Fruit fly (Drosophila melanogaster) whole organism, wandering third instar larva: ENCODE results near the gene dpr19.
A peak's percentile ranks its signal among the peaks of the same experiment; 100 is the strongest.

Experiments used
- Abd-B ChIP-seq: fragments of >200 bp; optimal IDR thresholded peaks from 2 replicates; lab custom pipeline; 2017; ENCODE audit warnings: missing biosample characterization, missing genetic modification characterization
- CG32264 ChIP-seq: fragments of 200-800 bp; sonication (Bioruptor generic); optimal IDR thresholded peaks from 2 replicates; lab custom pipeline; 2016; ENCODE audit warnings: missing biosample characterization, missing genetic modification characterization
- CG9705 ChIP-seq: fragments of 200-800 bp; sonication (Bioruptor generic); optimal IDR thresholded peaks from 2 replicates; lab custom pipeline; 2018; ENCODE audit warnings: missing biosample characterization, mild to moderate bottlenecking, missing genetic modification characterization
- CrebA ChIP-seq: fragments of 200-800 bp; sonication (Bioruptor generic); optimal IDR thresholded peaks from 2 replicates; lab custom pipeline; 2016; ENCODE audit warnings: missing biosample characterization, mild to moderate bottlenecking, missing genetic modification characterization, borderline replicate concordance
- Dfd ChIP-seq: fragments of >200 bp; optimal IDR thresholded peaks from 2 replicates; lab custom pipeline; 2017; ENCODE audit warnings: missing biosample characterization, missing genetic modification characterization
- Dif ChIP-seq: fragments of 200-275, 200-300 bp; sonication (Bioruptor generic); optimal IDR thresholded peaks from 2 replicates; lab custom pipeline; 2018; ENCODE audit warnings: missing biosample characterization, missing genetic modification characterization; ENCODE audit not compliant: partially characterized antibody
- GATAd ChIP-seq: sonication (Bioruptor generic); optimal IDR thresholded peaks from 2 replicates; lab custom pipeline; 2016; ENCODE audit warnings: missing biosample characterization, missing genetic modification characterization
- HLH106 ChIP-seq: fragments of 200-800 bp; optimal IDR thresholded peaks from 3 replicates; lab custom pipeline; 2019; ENCODE audit warnings: missing biosample characterization, mild to moderate bottlenecking, missing genetic modification characterization, moderate library complexity
- Hnf4 ChIP-seq: fragments of 200-800 bp; sonication (Bioruptor generic); optimal IDR thresholded peaks from 2 replicates; lab custom pipeline; 2016; ENCODE audit warnings: missing biosample characterization, mild to moderate bottlenecking, missing genetic modification characterization
- Hr78 ChIP-seq: fragments of >200 bp; optimal IDR thresholded peaks from 2 replicates; lab custom pipeline; 2017; ENCODE audit warnings: missing biosample characterization, missing genetic modification characterization
- Hr83 ChIP-seq: fragments of 200-300 bp; sonication (Bioruptor generic); optimal IDR thresholded peaks from 2 replicates; lab custom pipeline; 2016; ENCODE audit warnings: missing biosample characterization, mild to moderate bottlenecking, missing genetic modification characterization, moderate library complexity; ENCODE audit not compliant: poor library complexity, severe bottlenecking
- Jra ChIP-seq: sonication (Bioruptor generic); optimal IDR thresholded peaks from 2 replicates; lab custom pipeline; 2016; ENCODE audit warnings: missing biosample characterization, missing genetic modification characterization
- Mio ChIP-seq: sonication (Bioruptor generic); optimal IDR thresholded peaks from 2 replicates; lab custom pipeline; 2016; ENCODE audit warnings: missing biosample characterization, missing genetic modification characterization
- Myc ChIP-seq: fragments of >200 bp; optimal IDR thresholded peaks from 2 replicates; lab custom pipeline; 2017
- OdsH ChIP-seq: fragments of 200-800 bp; sonication (Bioruptor generic); optimal IDR thresholded peaks from 2 replicates; lab custom pipeline; 2016; ENCODE audit warnings: missing biosample characterization, mild to moderate bottlenecking, missing genetic modification characterization
- Rel ChIP-seq, 2 experiments: fragments of 200-800 bp; sonication (Bioruptor generic) in 1 of 2; optimal IDR thresholded peaks; 2 replicates in 1 of 2; 3 replicates in 1 of 2; lab custom pipeline; 2016 to 2019; ENCODE audit warnings: mild to moderate bottlenecking in 2 of 2, missing biosample characterization in 2 of 2, missing genetic modification characterization in 2 of 2, moderate library complexity in 1 of 2
- Sp1 ChIP-seq: fragments of 200-800 bp; sonication (Bioruptor generic); optimal IDR thresholded peaks from 3 replicates; lab custom pipeline; 2019; ENCODE audit warnings: missing biosample characterization, mild to moderate bottlenecking, missing genetic modification characterization, moderate library complexity
- Vsx2 ChIP-seq: fragments of 200-300, 225-300 bp; sonication (Bioruptor generic); optimal IDR thresholded peaks from 2 replicates; lab custom pipeline; 2018; ENCODE audit warnings: missing biosample characterization, missing genetic modification characterization; ENCODE audit not compliant: partially characterized antibody
- br ChIP-seq: fragments of 200-800 bp; sonication (Bioruptor generic); optimal IDR thresholded peaks from 2 replicates; lab custom pipeline; 2016; ENCODE audit warnings: missing biosample characterization, missing genetic modification characterization
- brk ChIP-seq: fragments of 200-800 bp; sonication (Bioruptor generic); optimal IDR thresholded peaks from 2 replicates; lab custom pipeline; 2016; ENCODE audit warnings: missing biosample characterization, mild to moderate bottlenecking, missing genetic modification characterization
- dl ChIP-seq, 2 experiments: fragments of 175-275, 200-275 bp in 1 of 2; fragments of 200-275 bp in 1 of 2; sonication (Bioruptor generic); optimal IDR thresholded peaks; lab custom pipeline; 2018; ENCODE audit warnings: mild to moderate bottlenecking in 2 of 2, missing biosample characterization in 2 of 2, missing genetic modification characterization in 2 of 2, moderate library complexity in 2 of 2; ENCODE audit not compliant: partially characterized antibody in 2 of 2, insufficient read depth in 1 of 2
- dmrt93B ChIP-seq: fragments of 200-800 bp; sonication (Bioruptor generic); optimal IDR thresholded peaks from 2 replicates; lab custom pipeline; 2018; ENCODE audit warnings: missing biosample characterization, mild to moderate bottlenecking, missing genetic modification characterization
- dsf ChIP-seq: sonication (Bioruptor generic); optimal IDR thresholded peaks from 2 replicates; lab custom pipeline; 2016; ENCODE audit warnings: missing biosample characterization, missing genetic modification characterization, borderline replicate concordance
- ey ChIP-seq: fragments of 200-800 bp; sonication (Bioruptor generic); optimal IDR thresholded peaks from 2 replicates; lab custom pipeline; 2016; ENCODE audit warnings: missing biosample characterization, missing genetic modification characterization
- foxo ChIP-seq, 2 experiments: fragments of 200-800 bp; sonication (Bioruptor generic); optimal IDR thresholded peaks; 2 replicates in 1 of 2; 3 replicates in 1 of 2; lab custom pipeline; 2016 to 2017; ENCODE audit warnings: missing biosample characterization in 2 of 2, missing genetic modification characterization in 2 of 2
- fru ChIP-seq: fragments of 200-800 bp; sonication (Bioruptor generic); optimal IDR thresholded peaks from 3 replicates; lab custom pipeline; 2016; ENCODE audit warnings: missing biosample characterization, mild to moderate bottlenecking, missing genetic modification characterization
- h ChIP-seq: fragments of 200-800 bp; sonication (Bioruptor generic); optimal IDR thresholded peaks from 3 replicates; lab custom pipeline; 2016; ENCODE audit warnings: missing biosample characterization, mild to moderate bottlenecking, missing genetic modification characterization
- jim ChIP-seq: fragments of 175-275, 200-325 bp; sonication (Bioruptor generic); optimal IDR thresholded peaks from 2 replicates; lab custom pipeline; 2016; ENCODE audit warnings: missing biosample characterization, mild to moderate bottlenecking, missing genetic modification characterization
- lola ChIP-seq: fragments of >200 bp; optimal IDR thresholded peaks from 2 replicates; lab custom pipeline; 2017; ENCODE audit warnings: missing biosample characterization, missing genetic modification characterization
- pan ChIP-seq: fragments of >200 bp; optimal IDR thresholded peaks from 2 replicates; lab custom pipeline; 2017
- psq ChIP-seq: fragments of 200-800 bp; sonication (Bioruptor generic); optimal IDR thresholded peaks from 3 replicates; lab custom pipeline; 2017; ENCODE audit warnings: missing biosample characterization, mild to moderate bottlenecking, missing genetic modification characterization, moderate library complexity
- rgr ChIP-seq: fragments of 200-800 bp; sonication (Bioruptor generic); optimal IDR thresholded peaks from 3 replicates; lab custom pipeline; 2016; ENCODE audit warnings: missing biosample characterization, mild to moderate bottlenecking, missing genetic modification characterization
- sage ChIP-seq: fragments of 200-800 bp; sonication (Bioruptor generic); optimal IDR thresholded peaks from 2 replicates; lab custom pipeline; 2016; ENCODE audit warnings: missing biosample characterization, mild to moderate bottlenecking, missing genetic modification characterization
- sv ChIP-seq: fragments of 200-800 bp; sonication (Bioruptor generic); optimal IDR thresholded peaks from 3 replicates; lab custom pipeline; 2016; ENCODE audit warnings: missing biosample characterization, missing genetic modification characterization
- tai ChIP-seq: sonication (Bioruptor generic); optimal IDR thresholded peaks from 2 replicates; lab custom pipeline; 2016; ENCODE audit warnings: missing biosample characterization, missing genetic modification characterization
- usp ChIP-seq: fragments of >200 bp; optimal IDR thresholded peaks from 2 replicates; lab custom pipeline; 2017; ENCODE audit warnings: missing biosample characterization, missing genetic modification characterization
- woc ChIP-seq: sonication (Bioruptor generic); optimal IDR thresholded peaks from 2 replicates; lab custom pipeline; 2016; ENCODE audit warnings: missing biosample characterization, mild to moderate bottlenecking, missing genetic modification characterization

The dpr19 gene

dm6 chr2L:10386208-10386805 lies 10.3 kb downstream of the dpr19 start, which contains the start of the genes Cdk1 and mRpS7:
Cdk1 (minus strand) TSS chr2L:10386262.
mRpS7 (plus strand) TSS chr2L:10386662.
- peak; percentile 2 for TF ChIP-seq rgr (GFP tag; lab: Kevin White, UChicago)
- no peak for TF ChIP-seq Rel (GFP tag; optimal IDR thresholded peaks at IDR 0.05; lab: Kevin White, UChicago)
- TF ChIP-seq Rel (tag; optimal IDR thresholded peaks at IDR 0.05; lab: Kevin White, UChicago), result no peak
- TF ChIP-seq HLH106 (tag; lab: Kevin White, UChicago), result peak; percentile 59
- peak; percentile 43 for TF ChIP-seq Jra
- peak; percentile 4 for TF ChIP-seq OdsH
- no peak for TF ChIP-seq Abd-B (GFP tag; lab: Kevin White, UChicago)
- peak; percentile 3 for TF ChIP-seq sage (GFP tag; lab: Kevin White, UChicago)
- no peak for TF ChIP-seq Dfd (GFP tag; lab: Kevin White, UChicago)
- no peak for TF ChIP-seq GATAd (GFP tag; lab: Kevin White, UChicago)
- no peak for TF ChIP-seq jim (GFP tag; lab: Kevin White, UChicago)
- TF ChIP-seq foxo (GFP tag; optimal IDR thresholded peaks at IDR 0.05; lab: Kevin White, UChicago), result peak in 1 of 2 experiments; percentile 61
- TF ChIP-seq fru (GFP tag; lab: Kevin White, UChicago), result peak; percentile 49
- no peak for TF ChIP-seq CrebA (GFP tag; lab: Kevin White, UChicago)
- peak; percentile 49 for TF ChIP-seq Hnf4 (GFP tag; lab: Kevin White, UChicago)
- TF ChIP-seq dl (GFP tag; optimal IDR thresholded peaks at IDR 0.05; lab: Kevin White, UChicago; ENCODE audit: insufficient read depth in 1 of 2, partially characterized antibody in 2 of 2), result no peak
- TF ChIP-seq ey, result peak; percentile 28
- no peak for TF ChIP-seq pan (lab: Kevin White, UChicago)
- peak; percentile 30 for TF ChIP-seq brk (GFP tag; lab: Kevin White, UChicago)
- TF ChIP-seq woc (GFP tag; lab: Kevin White, UChicago), result peak; percentile 76
- TF ChIP-seq Vsx2, result no peak
- TF ChIP-seq Myc (lab: Kevin White, UChicago), result peak; percentile 9
- TF ChIP-seq sv (GFP tag; lab: Kevin White, UChicago), result peak; percentile 43
- TF ChIP-seq h (GFP tag; lab: Kevin White, UChicago), result peak; percentile 44
- TF ChIP-seq Hr78, result no peak
- no peak for TF ChIP-seq CG32264 (GFP tag; lab: Kevin White, UChicago)
- TF ChIP-seq tai (GFP tag; lab: Kevin White, UChicago), result peak; percentile 47
- peak; percentile 55 for TF ChIP-seq Sp1 (GFP tag; lab: Kevin White, UChicago)
- TF ChIP-seq psq (GFP tag; lab: Kevin White, UChicago), result peak; percentile 27
- no peak for TF ChIP-seq br (GFP tag; lab: Kevin White, UChicago)
- TF ChIP-seq, all 38 proteins: peak for 17

DNA sequence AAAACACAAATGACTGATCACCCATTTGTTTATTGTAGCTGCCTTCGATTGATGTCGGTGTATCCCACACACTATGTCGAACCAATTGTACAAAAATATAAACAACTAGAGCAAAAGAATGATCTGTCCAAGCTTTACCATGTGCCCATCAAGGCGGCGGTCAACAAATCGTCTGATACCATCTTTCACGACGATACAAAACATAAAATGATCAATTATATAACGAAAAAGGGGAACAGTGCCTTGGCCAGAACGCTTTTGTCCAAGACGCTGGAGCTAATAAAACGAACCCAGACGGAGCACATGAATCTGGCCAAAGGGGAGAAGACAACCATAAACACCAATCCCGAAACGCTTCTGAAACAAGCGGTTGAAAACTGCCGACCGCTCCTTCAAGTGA lies 10.9 kb downstream of the dpr19 start:
- TF ChIP-seq HLH106 (tag; lab: Kevin White, UChicago) (no peak), Sp1 (GFP tag; lab: Kevin White, UChicago) (no peak), Jra (no peak), foxo (GFP tag; optimal IDR thresholded peaks at IDR 0.05; lab: Kevin White, UChicago) (no peak), jim (GFP tag; lab: Kevin White, UChicago) (no peak), h (GFP tag; lab: Kevin White, UChicago) (no peak), woc (GFP tag; lab: Kevin White, UChicago) (no peak), br (GFP tag; lab: Kevin White, UChicago) (no peak)

dm6 chr2L:10387869-10388726 lies 12.1 kb downstream of the dpr19 start, which contains the start of gene da:
da (plus strand) TSS chr2L:10388105.
- TF ChIP-seq usp (GFP tag; lab: Kevin White, UChicago), result no peak
- TF ChIP-seq br (GFP tag; lab: Kevin White, UChicago), result no peak
- peak in 1 of 2 experiments; percentile 24 for TF ChIP-seq foxo (GFP tag; optimal IDR thresholded peaks at IDR 0.05; lab: Kevin White, UChicago)
- TF ChIP-seq Dfd (GFP tag; lab: Kevin White, UChicago), result no peak
- TF ChIP-seq sage (GFP tag; lab: Kevin White, UChicago), result peak; percentile 31
- no peak for TF ChIP-seq CrebA (GFP tag; lab: Kevin White, UChicago)
- TF ChIP-seq h (GFP tag; lab: Kevin White, UChicago), result peak; percentile 56
- TF ChIP-seq Hnf4 (GFP tag; lab: Kevin White, UChicago), result peak; percentile 52
- TF ChIP-seq Hr83 (GFP tag; lab: Kevin White, UChicago), result no peak
- TF ChIP-seq psq (GFP tag; lab: Kevin White, UChicago), result peak; percentile 8
- peak; percentile 61 for TF ChIP-seq HLH106 (tag; lab: Kevin White, UChicago)
- TF ChIP-seq Rel (GFP tag; optimal IDR thresholded peaks at IDR 0.05; lab: Kevin White, UChicago), result no peak
- peak; percentile 39 for TF ChIP-seq Rel (tag; optimal IDR thresholded peaks at IDR 0.05; lab: Kevin White, UChicago)
- TF ChIP-seq Abd-B (GFP tag; lab: Kevin White, UChicago), result no peak
- no peak for TF ChIP-seq Myc (lab: Kevin White, UChicago)
- TF ChIP-seq pan (lab: Kevin White, UChicago), result no peak
- no peak for TF ChIP-seq dsf (GFP tag; lab: Kevin White, UChicago)
- peak; percentile 69 for TF ChIP-seq lola (GFP tag; lab: Kevin White, UChicago)
- TF ChIP-seq Hr78, result no peak
- TF ChIP-seq jim (GFP tag; lab: Kevin White, UChicago), result no peak
- TF ChIP-seq brk (GFP tag; lab: Kevin White, UChicago), result no peak
- peak; percentile 64 for TF ChIP-seq woc (GFP tag; lab: Kevin White, UChicago)
- no peak for TF ChIP-seq Vsx2
- peak; percentile 12 for TF ChIP-seq CG9705
- TF ChIP-seq dmrt93B (GFP tag; lab: Kevin White, UChicago), result no peak
- TF ChIP-seq Jra, result peak; percentile 56
- TF ChIP-seq tai (GFP tag; lab: Kevin White, UChicago), result no peak
- TF ChIP-seq CG32264 (GFP tag; lab: Kevin White, UChicago), result no peak
- TF ChIP-seq GATAd (GFP tag; lab: Kevin White, UChicago), result no peak
- TF ChIP-seq Mio, result no peak
- peak; percentile 55 for TF ChIP-seq rgr (GFP tag; lab: Kevin White, UChicago)
- TF ChIP-seq ey, result peak; percentile 33
- TF ChIP-seq Dif (GFP tag; lab: Kevin White, UChicago), result no peak
